ENCODE assay signal across 2 fruit fly cellular contexts in the genomic region with DNA sequence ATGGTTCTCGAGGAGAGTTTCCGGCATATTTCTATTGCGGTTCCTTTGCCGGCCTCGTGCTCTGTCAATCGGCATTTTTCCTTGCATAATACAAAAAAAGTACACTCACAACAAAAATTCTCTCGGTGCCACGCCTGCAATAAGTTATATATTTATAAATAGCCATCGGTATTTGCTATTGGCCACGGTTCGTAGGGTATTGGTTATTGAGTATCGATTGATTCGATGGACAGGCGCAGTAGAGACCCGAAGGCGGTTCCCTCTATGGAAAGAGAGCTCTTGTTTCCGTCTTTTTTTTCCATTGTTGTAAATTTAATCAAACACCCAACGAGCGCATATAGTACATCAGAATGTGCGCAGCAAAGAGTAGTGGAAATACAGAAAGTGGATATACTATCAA.
TF ChIP-seq lines count a peak whose summit lies in the region.

No protein-coding gene starts in this region.

- TF ChIP-seq CTCF in whole organism, embryonic (GFP tag; optimal IDR thresholded peaks at IDR 0.05; lab: Kevin White, UChicago): no peak

TF ChIP-seq in whole organism, embryonic, 481 proteins besides CTCF, POLR2A, EP300 and RAD21:
- TF ChIP-seq Nf-YC (tag; optimal IDR thresholded peaks at IDR 0.05; lab: Kevin White, UChicago) (peak; percentile 53), Gsc (GFP tag; IDR thresholded peaks at IDR 0.05; lab: Robert Waterston, UW) (no peak), Nf-YB (GFP tag; optimal IDR thresholded peaks at IDR 0.05; lab: Kevin White, UChicago) (peak; percentile 61), nau (GFP tag; optimal IDR thresholded peaks at IDR 0.05; lab: Kevin White, UChicago) (no peak), onecut (GFP tag; IDR thresholded peaks at IDR 0.05; lab: Robert Waterston, UW) (peak; percentile 39)

TF ChIP-seq in whole organism, prepupa, 60 proteins besides CTCF, POLR2A, EP300 and RAD21:
- no peak for TF ChIP-seq Smox (GFP tag; optimal IDR thresholded peaks at IDR 0.05; lab: Kevin White, UChicago)
- no peak for TF ChIP-seq Ets96B (tag; optimal IDR thresholded peaks at IDR 0.05; lab: Kevin White, UChicago)
- TF ChIP-seq CG8632 (GFP tag; optimal IDR thresholded peaks at IDR 0.05; lab: Kevin White, UChicago): no peak
- TF ChIP-seq Eip78C (GFP tag; lab: Kevin White, UChicago): peak; percentile 16
- no peak for TF ChIP-seq dac (GFP tag; optimal IDR thresholded peaks at IDR 0.05; lab: Kevin White, UChicago)
